Worm (Caenorhabditis elegans) whole organism, midembryonic: ENCODE measurements around the gene glct-6.

Experiments used
- T22C8.4 ChIP-seq: fragments of 200-800 bp; sonication (Bioruptor generic); IDR thresholded peaks from 2 replicates; pipeline ENCODE4 v1.3.6; 2022; ENCODE audit warnings: missing genetic modification characterization, missing compliant biosample characterization
- cog-1 ChIP-seq: sonication (generic microtip); optimal IDR thresholded peaks from 2 replicates; lab custom pipeline; 2016; ENCODE audit warnings: missing genetic modification characterization, missing compliant biosample characterization
- flt-1 ChIP-seq: fragments of 200-800 bp; sonication (Bioruptor generic); IDR thresholded peaks from 2 replicates; pipeline ENCODE4 v1.3.6; 2022; ENCODE audit warnings: missing genetic modification characterization, missing compliant biosample characterization
- klf-2 ChIP-seq: fragments of 200-800 bp; sonication (Bioruptor generic); conservative IDR thresholded peaks from 2 replicates; pipeline ENCODE4 v1.3.6; 2022; ENCODE audit warnings: missing genetic modification reagents, missing genetic modification characterization, missing compliant biosample characterization
- ref-1 ChIP-seq: fragments of 200-800 bp; sonication (Bioruptor generic); conservative IDR thresholded peaks from 2 replicates; pipeline ENCODE4 v1.3.6; 2022; ENCODE audit warnings: missing genetic modification reagents, missing genetic modification characterization, missing compliant biosample characterization
- tab-1 ChIP-seq: fragments of 200-800 bp; sonication (Bioruptor generic); IDR thresholded peaks from 2 replicates; pipeline ENCODE4 v1.3.6; 2022; ENCODE audit warnings: missing genetic modification characterization, missing compliant biosample characterization
- ztf-23 ChIP-seq: fragments of 200-800 bp; sonication (Bioruptor generic); IDR thresholded peaks from 2 replicates; pipeline ENCODE4 v1.3.6; 2022; ENCODE audit warnings: missing genetic modification reagents, missing genetic modification characterization, missing compliant biosample characterization
- ztf-29 ChIP-seq: fragments of 200-800 bp; sonication (Bioruptor generic); IDR thresholded peaks from 2 replicates; pipeline ENCODE4 v1.3.6; 2022; ENCODE audit warnings: missing genetic modification reagents, missing genetic modification characterization, missing compliant biosample characterization

ce11 chrIV:3825388-3825787 lies 41.4 kb downstream of the glct-6 start:
- TF ChIP-seq ztf-23 (GFP tag; lab: Robert Waterston, UW), result no peak
- TF ChIP-seq cog-1 (tag; lab: Kevin White, UChicago), result no peak
- TF ChIP-seq flt-1 (GFP tag; lab: Robert Waterston, UW), result no peak
- no peak for TF ChIP-seq klf-2 (GFP tag; lab: Robert Waterston, UW)
- TF ChIP-seq tab-1 (GFP tag; lab: Robert Waterston, UW), result no peak
- no peak for TF ChIP-seq ref-1 (GFP tag; lab: Robert Waterston, UW)
- TF ChIP-seq ztf-29 (GFP tag; lab: Robert Waterston, UW), result no peak
- TF ChIP-seq T22C8.4, result no peak
